Fruit fly (Drosophila melanogaster): Measurements from ENCODE around the gene Npc2c.
A peak's percentile ranks its signal among the peaks of the same experiment; 100 is the strongest.

Gene Npc2c

dm6 chr3R:10099401-10099848 lies 39.4 kb downstream of the Npc2c start (continued):
- TF ChIP-seq CG4617 (GFP tag; optimal IDR thresholded peaks at IDR 0.05; ENCODE audit: borderline replicate concordance) (no peak), CG17328 (GFP tag; IDR thresholded peaks at IDR 0.05) (no peak), CG30403 (GFP tag; optimal IDR thresholded peaks at IDR 0.05) (no peak), CG15269 (tag; optimal IDR thresholded peaks at IDR 0.05) (peak; percentile 16), exex (tag; optimal IDR thresholded peaks at IDR 0.05) (peak; percentile 86), Myb (GFP tag; optimal IDR thresholded peaks at IDR 0.05) (no peak), Blimp-1 (GFP tag; optimal IDR thresholded peaks at IDR 0.05) (no peak), stc (GFP tag; IDR thresholded peaks at IDR 0.05) (no peak), abd-A (tag; optimal IDR thresholded peaks at IDR 0.05) (no peak), zfh2 (GFP tag; optimal IDR thresholded peaks at IDR 0.05) (no peak), CG2129 (GFP tag; IDR thresholded peaks at IDR 0.05; ENCODE audit: partially characterized antibody) (no peak), sens-2 (GFP tag; IDR thresholded peaks at IDR 0.05) (no peak), Dfd (GFP tag; optimal IDR thresholded peaks at IDR 0.05) (no peak), CG9797 (GFP tag; optimal IDR thresholded peaks at IDR 0.05) (no peak), dpn (GFP tag; optimal IDR thresholded peaks at IDR 0.05) (no peak), CG3407 (GFP tag; optimal IDR thresholded peaks at IDR 0.05) (no peak), ewg (GFP tag; optimal IDR thresholded peaks at IDR 0.05) (no peak), MTF-1 (GFP tag; optimal IDR thresholded peaks at IDR 0.05; ENCODE audit: borderline replicate concordance) (no peak), twi (tag; optimal IDR thresholded peaks at IDR 0.05) (peak; percentile 23), shn (GFP tag; optimal IDR thresholded peaks at IDR 0.05) (no peak), HHEX (GFP tag; optimal IDR thresholded peaks at IDR 0.05) (no peak), CG12769 (tag; optimal IDR thresholded peaks at IDR 0.05) (peak; percentile 27), CG17186 (GFP tag; optimal IDR thresholded peaks at IDR 0.05) (no peak), run (tag; optimal IDR thresholded peaks at IDR 0.05) (no peak), tup (GFP tag; optimal IDR thresholded peaks at IDR 0.05) (no peak), caup (GFP tag; optimal IDR thresholded peaks at IDR 0.05; ENCODE audit: severe bottlenecking) (peak; percentile 10), pho (GFP tag; optimal IDR thresholded peaks at IDR 0.05) (no peak), luna (GFP tag; optimal IDR thresholded peaks at IDR 0.05) (no peak), MBD-R2 (GFP tag; IDR thresholded peaks at IDR 0.05) (peak; percentile 17; the same call in 1 of the 2 replicates), ATbp (GFP tag; optimal IDR thresholded peaks at IDR 0.05) (no peak), Dip3 (GFP tag; optimal IDR thresholded peaks at IDR 0.05) (no peak), HLH54F (GFP tag; optimal IDR thresholded peaks at IDR 0.05) (no peak), CG18011 (GFP tag; optimal IDR thresholded peaks at IDR 0.05) (no peak), CG2712 (tag; optimal IDR thresholded peaks at IDR 0.05) (peak; percentile 15), Side (GFP tag; optimal IDR thresholded peaks at IDR 0.05) (no peak), Nf-YB (GFP tag; optimal IDR thresholded peaks at IDR 0.05) (no peak), repo (GFP tag; optimal IDR thresholded peaks at IDR 0.05) (no peak), bbx (GFP tag; IDR thresholded peaks at IDR 0.05; ENCODE audit: partially characterized antibody) (no peak), CG4854 (GFP tag; optimal IDR thresholded peaks at IDR 0.05) (no peak), CG9609 (GFP tag; optimal IDR thresholded peaks at IDR 0.05) (no peak), CG12071 (GFP tag; optimal IDR thresholded peaks at IDR 0.05) (no peak), z (GFP tag; IDR thresholded peaks at IDR 0.05) (no peak), so (GFP tag; IDR thresholded peaks at IDR 0.05) (0 out of 3 replicates have a peak, but pooled peaks have one; percentile 17), CG6272 (GFP tag; IDR thresholded peaks at IDR 0.05) (no peak), YL-1 (GFP tag; optimal IDR thresholded peaks at IDR 0.05) (no peak), slou (GFP tag; optimal IDR thresholded peaks at IDR 0.05) (no peak), sc (optimal IDR thresholded peaks at IDR 0.05) (no peak), sc (GFP tag; optimal IDR thresholded peaks at IDR 0.05) (no peak), Ravus (GFP tag; IDR thresholded peaks at IDR 0.05) (no peak), Eip74EF (GFP tag; optimal IDR thresholded peaks at IDR 0.05) (peak in 1 of 2 experiments; percentile 58), sug (tag; optimal IDR thresholded peaks at IDR 0.05) (peak; percentile 92)

All from whole organism, embryonic.